Worm (Caenorhabditis elegans) whole organism, L2 larva: ENCODE data around the gene C42D4.3.

Experiments used
- C34F6.9 ChIP-seq: fragments of 150-350 bp; optimal IDR thresholded peaks from 2 replicates; lab custom pipeline; 2014; ENCODE audit warnings: missing biosample characterization, missing genetic modification characterization
- F13H6.1 ChIP-seq: sonication (generic microtip); optimal IDR thresholded peaks from 2 replicates; lab custom pipeline; 2016; ENCODE audit warnings: missing genetic modification characterization, missing compliant biosample characterization
- R02D3.7 ChIP-seq: fragments of 150-350 bp; optimal IDR thresholded peaks from 2 replicates; lab custom pipeline; 2014; ENCODE audit warnings: missing biosample characterization, missing genetic modification characterization
- Y55F3AM.14 ChIP-seq: fragments of 200-800 bp; sonication (Bioruptor generic); optimal IDR thresholded peaks from 2 replicates; lab custom pipeline; 2018; ENCODE audit warnings: mild to moderate bottlenecking, missing genetic modification characterization, missing compliant biosample characterization
- alr-1 ChIP-seq: fragments of 150-350 bp; optimal IDR thresholded peaks from 2 replicates; lab custom pipeline; 2014; ENCODE audit warnings: missing biosample characterization, missing genetic modification characterization
- aly-2 ChIP-seq: fragments of 150-350 bp; optimal IDR thresholded peaks from 2 replicates; lab custom pipeline; 2014; ENCODE audit warnings: missing biosample characterization, missing genetic modification characterization
- blmp-1 ChIP-seq: sonication (generic microtip); optimal IDR thresholded peaks from 2 replicates; lab custom pipeline; 2017; ENCODE audit warnings: missing genetic modification characterization, mild to moderate bottlenecking, missing compliant biosample characterization, antibody characterized with exemption, moderate library complexity; ENCODE audit not compliant: insufficient read depth
- ceh-16 ChIP-seq: fragments of 150-350 bp; optimal IDR thresholded peaks from 2 replicates; lab custom pipeline; 2014; ENCODE audit warnings: missing biosample characterization, missing genetic modification characterization
- ceh-82 ChIP-seq: fragments of 150-350 bp; optimal IDR thresholded peaks from 2 replicates; lab custom pipeline; 2014; ENCODE audit warnings: missing biosample characterization, missing genetic modification characterization
- crh-2 ChIP-seq: sonication (generic microtip); optimal IDR thresholded peaks from 2 replicates; lab custom pipeline; 2017; ENCODE audit warnings: missing biosample characterization, missing genetic modification characterization
- dmd-4 ChIP-seq: sonication (generic microtip); optimal IDR thresholded peaks from 2 replicates; lab custom pipeline; 2017; ENCODE audit warnings: missing biosample characterization, missing genetic modification characterization
- egl-27 ChIP-seq: sonication (generic microtip); optimal IDR thresholded peaks from 3 replicates; lab custom pipeline; 2017; ENCODE audit warnings: missing biosample characterization, missing genetic modification reagents, missing genetic modification characterization
- elt-1 ChIP-seq: fragments of 150-350 bp; optimal IDR thresholded peaks from 2 replicates; lab custom pipeline; 2014; ENCODE audit warnings: missing biosample characterization, missing genetic modification characterization
- elt-3 ChIP-seq: sonication (generic microtip); optimal IDR thresholded peaks from 2 replicates; lab custom pipeline; 2017; ENCODE audit warnings: missing biosample characterization, missing genetic modification characterization
- fos-1 ChIP-seq: fragments of 150-350 bp; optimal IDR thresholded peaks from 2 replicates; lab custom pipeline; 2014; ENCODE audit warnings: missing biosample characterization, missing genetic modification characterization
- gmeb-1 ChIP-seq: fragments of 150-350 bp; optimal IDR thresholded peaks from 2 replicates; lab custom pipeline; 2014; ENCODE audit warnings: missing biosample characterization, missing genetic modification characterization
- lin-11 ChIP-seq: fragments of 150-350 bp; sonication (generic microtip); optimal IDR thresholded peaks from 2 replicates; lab custom pipeline; 2014; ENCODE audit warnings: missing biosample characterization, missing genetic modification characterization, inconsistent platforms, mixed read lengths
- lin-13 ChIP-seq: fragments of 150-350 bp; optimal IDR thresholded peaks from 2 replicates; lab custom pipeline; 2014; ENCODE audit warnings: missing biosample characterization, missing genetic modification reagents, missing genetic modification characterization
- lin-39 ChIP-seq: fragments of 150-350 bp; optimal IDR thresholded peaks from 2 replicates; lab custom pipeline; 2014; ENCODE audit warnings: missing biosample characterization, missing genetic modification reagents, missing genetic modification characterization
- mdl-1 ChIP-seq, 2 experiments: fragments of 150-350 bp in 1 of 2; sonication (generic microtip) in 1 of 2; optimal IDR thresholded peaks; 2 replicates each; lab custom pipeline; 2017; ENCODE audit warnings: missing biosample characterization in 2 of 2, missing genetic modification characterization in 2 of 2
- nhr-10 ChIP-seq: sonication (generic microtip); optimal IDR thresholded peaks from 2 replicates; lab custom pipeline; 2017; ENCODE audit warnings: missing biosample characterization, missing genetic modification characterization
- nhr-11 ChIP-seq: fragments of 150-350 bp; optimal IDR thresholded peaks from 2 replicates; lab custom pipeline; 2014; ENCODE audit warnings: missing biosample characterization, missing genetic modification characterization
- nhr-129 ChIP-seq: fragments of 150-350 bp; optimal IDR thresholded peaks from 2 replicates; lab custom pipeline; 2014; ENCODE audit warnings: missing biosample characterization, missing genetic modification characterization
- nhr-21 ChIP-seq: fragments of 150-350 bp; optimal IDR thresholded peaks from 2 replicates; lab custom pipeline; 2014; ENCODE audit warnings: missing biosample characterization, missing genetic modification characterization
- nhr-23 ChIP-seq: fragments of 150-350 bp; optimal IDR thresholded peaks from 2 replicates; lab custom pipeline; 2014; ENCODE audit warnings: missing biosample characterization, missing genetic modification reagents, missing genetic modification characterization
- nhr-237 ChIP-seq: fragments of 150-350 bp; optimal IDR thresholded peaks from 2 replicates; lab custom pipeline; 2014; ENCODE audit warnings: missing biosample characterization, missing genetic modification characterization
- nhr-25 ChIP-seq: fragments of 150-350 bp; sonication (generic microtip); optimal IDR thresholded peaks from 3 replicates; lab custom pipeline; 2014; ENCODE audit warnings: missing biosample characterization, missing genetic modification characterization
- sem-4 ChIP-seq: fragments of 150-350 bp; optimal IDR thresholded peaks from 2 replicates; lab custom pipeline; 2014; ENCODE audit warnings: missing biosample characterization, missing genetic modification reagents, missing genetic modification characterization
- sma-9 ChIP-seq, 2 experiments: fragments of 150-350 bp in 1 of 2; sonication (generic microtip) in 1 of 2; optimal IDR thresholded peaks; 2 replicates each; lab custom pipeline; 2014 to 2016; ENCODE audit warnings: missing genetic modification characterization in 2 of 2, mild to moderate bottlenecking in 1 of 2, missing biosample characterization in 1 of 2, missing compliant biosample characterization in 1 of 2, missing genetic modification reagents in 1 of 2, moderate library complexity in 1 of 2
- snpc-4 ChIP-seq: fragments of 150-350 bp; optimal IDR thresholded peaks from 2 replicates; lab custom pipeline; 2014; ENCODE audit warnings: missing biosample characterization, missing genetic modification characterization
- unc-55 ChIP-seq: fragments of 150-350 bp; sonication (generic microtip); optimal IDR thresholded peaks from 3 replicates; lab custom pipeline; 2014; ENCODE audit warnings: missing biosample characterization, missing genetic modification reagents, missing genetic modification characterization
- unc-62 ChIP-seq: fragments of 150-350 bp; optimal IDR thresholded peaks from 2 replicates; lab custom pipeline; 2014; ENCODE audit warnings: missing biosample characterization, missing genetic modification reagents, missing genetic modification characterization
- zag-1 ChIP-seq: fragments of 150-350 bp; optimal IDR thresholded peaks from 2 replicates; lab custom pipeline; 2014; ENCODE audit warnings: missing biosample characterization, missing genetic modification characterization
- ztf-1 ChIP-seq: fragments of 200-800 bp; sonication (Bioruptor generic); conservative IDR thresholded peaks from 2 replicates; pipeline ENCODE4 v1.3.6; 2022; ENCODE audit warnings: missing genetic modification characterization, missing compliant biosample characterization
- ztf-11 ChIP-seq: sonication (generic microtip); optimal IDR thresholded peaks from 2 replicates; lab custom pipeline; 2017; ENCODE audit warnings: missing biosample characterization, missing genetic modification characterization

Gene C42D4.3

ce11 chrIV:7182818-7183217 lies 3.8 kb downstream of the C42D4.3 start:
- TF ChIP-seq nhr-11 (no peak), sem-4 (tag; lab: Kevin White, UChicago) (no peak), nhr-237 (tag; lab: Kevin White, UChicago) (no peak), ceh-82 (tag; lab: Kevin White, UChicago) (no peak), nhr-25 (tag; lab: Kevin White, UChicago) (no peak), sma-9 (GFP tag; optimal IDR thresholded peaks at IDR 0.05; lab: Kevin White, UChicago) (no peak), sma-9 (tag; optimal IDR thresholded peaks at IDR 0.05; lab: Kevin White, UChicago) (no peak), crh-2 (tag; lab: Kevin White, UChicago) (no peak), zag-1 (no peak), gmeb-1 (tag; lab: Kevin White, UChicago) (no peak), R02D3.7 (tag; lab: Kevin White, UChicago) (no peak), ceh-16 (tag; lab: Kevin White, UChicago) (no peak), nhr-21 (tag; lab: Kevin White, UChicago) (no peak), C34F6.9 (no peak), F13H6.1 (tag; lab: Kevin White, UChicago) (no peak), lin-11 (tag; lab: Kevin White, UChicago) (no peak)

- TF ChIP-seq egl-27 (tag; lab: Kevin White, UChicago) (no peak), nhr-21 (tag; lab: Kevin White, UChicago) (no peak), crh-2 (tag; lab: Kevin White, UChicago) (no peak), ztf-11 (tag; lab: Kevin White, UChicago) (no peak), lin-39 (tag; lab: Kevin White, UChicago) (no peak), nhr-237 (tag; lab: Kevin White, UChicago) (no peak), fos-1 (tag; lab: Kevin White, UChicago) (no peak), R02D3.7 (tag; lab: Kevin White, UChicago) (no peak), dmd-4 (tag; lab: Kevin White, UChicago) (no peak), unc-55 (GFP tag; lab: Kevin White, UChicago) (no peak), Y55F3AM.14 (GFP tag; lab: Kevin White, UChicago) (no peak), ztf-1 (GFP tag; lab: Robert Waterston, UW) (no peak), snpc-4 (no peak), lin-13 (GFP tag; lab: Kevin White, UChicago) (no peak), aly-2 (no peak)
Measured at ce11 chrIV:7184597-7184996, 5.6 kb downstream of the C42D4.3 start, which contains the start of gene clec-179. Gene clec-179, minus strand, starts transcription at chrIV:7184697.

- TF ChIP-seq blmp-1 (tag; lab: Kevin White, UChicago) = no peak
- no peak for TF ChIP-seq C34F6.9
- TF ChIP-seq Y55F3AM.14 (GFP tag; lab: Kevin White, UChicago) = no peak
- TF ChIP-seq nhr-10 (tag; lab: Kevin White, UChicago) = no peak
- TF ChIP-seq gmeb-1 (tag; lab: Kevin White, UChicago) = no peak
- no peak for TF ChIP-seq nhr-25 (tag; lab: Kevin White, UChicago)
- no peak for TF ChIP-seq aly-2
- no peak for TF ChIP-seq alr-1 (tag; lab: Kevin White, UChicago)
Measured at ce11 chrIV:7186756-7187155, 7.7 kb downstream of the C42D4.3 start, which contains the start of gene str-249. Gene str-249, minus strand, starts transcription at chrIV:7186856.

- TF ChIP-seq elt-3 (tag; lab: Kevin White, UChicago) (no peak), unc-62 (no peak), alr-1 (tag; lab: Kevin White, UChicago) (no peak), nhr-129 (tag; lab: Kevin White, UChicago) (no peak), snpc-4 (no peak), elt-1 (tag; lab: Kevin White, UChicago) (no peak), nhr-11 (no peak), nhr-23 (no peak), lin-11 (tag; lab: Kevin White, UChicago) (no peak), ztf-11 (tag; lab: Kevin White, UChicago) (no peak), R02D3.7 (tag; lab: Kevin White, UChicago) (no peak), lin-13 (GFP tag; lab: Kevin White, UChicago) (no peak), sem-4 (tag; lab: Kevin White, UChicago) (no peak), crh-2 (tag; lab: Kevin White, UChicago) (no peak), mdl-1 (tag; optimal IDR thresholded peaks at IDR 0.05; lab: Kevin White, UChicago) (no peak)
Measured at ce11 chrIV:7188030-7188429, 9.0 kb downstream of the C42D4.3 start, which contains the start of gene C42D4.13. Gene C42D4.13, minus strand, starts transcription at chrIV:7188130.
